Worm (Caenorhabditis elegans): ENCODE measurements around the gene sto-1.

ce11 chrX:7575939-7576338 is 13.3 kb downstream of the sto-1 start:
- TF ChIP-seq W03F9.2 (tag; optimal IDR thresholded peaks at IDR 0.05) (no peak), him-1 (tag; optimal IDR thresholded peaks at IDR 0.05) (no peak), dao-5 (tag; optimal IDR thresholded peaks at IDR 0.05) (no peak)
